Worm (Caenorhabditis elegans): ENCODE data around the gene C05C10.5.
A peak's percentile ranks its signal among the peaks of the same experiment; 100 is the strongest.

DNA sequence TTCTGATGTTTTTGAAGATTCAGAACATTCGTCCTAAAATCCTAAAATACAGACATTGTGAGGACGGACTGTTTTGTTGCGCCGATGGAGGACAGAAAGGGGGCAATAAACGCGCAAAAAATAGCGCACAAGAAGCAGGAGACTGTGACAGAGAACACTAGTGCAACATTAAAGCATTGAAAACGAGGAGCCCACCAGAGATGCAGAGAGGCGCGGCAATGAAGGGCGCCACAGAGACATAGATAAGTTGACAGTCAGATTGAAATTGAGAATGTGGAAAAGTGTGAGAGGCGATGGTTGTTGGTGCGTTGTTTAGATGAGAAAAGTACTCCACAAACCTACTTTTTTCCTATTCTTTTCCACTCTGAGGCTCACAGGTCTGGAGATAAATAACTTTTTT, 36.1 kb downstream of the C05C10.5 start, which contains the start of gene aakg-5:
- TF ChIP-seq nhr-77 (tag; optimal IDR thresholded peaks at IDR 0.05) (peak; percentile 90), lsy-2 (tag; optimal IDR thresholded peaks at IDR 0.05) (peak; percentile 78 to 89), lin-39 (tag; optimal IDR thresholded peaks at IDR 0.05) (peak; percentile 46), fos-1 (tag; optimal IDR thresholded peaks at IDR 0.05) (peak; percentile 67), snpc-4 (tag; optimal IDR thresholded peaks at IDR 0.05) (peak; percentile 41), ces-1 (GFP tag; optimal IDR thresholded peaks at IDR 0.05) (no peak), blmp-1 (tag; optimal IDR thresholded peaks at IDR 0.05) (peak; percentile 86), zag-1 (tag; optimal IDR thresholded peaks at IDR 0.05) (no peak), ama-1 (optimal IDR thresholded peaks at IDR 0.05) (peak; percentile 17)
